Worm (Caenorhabditis elegans) whole organism, L3 larva: ENCODE results near the gene fbxc-27.
"Not testable (repeated sequence)": the region's sequence is repeated elsewhere in the genome, so short reads cannot be mapped to it uniquely, and the experiment has no call there.

Experiments
- ama-1 ChIP-seq: fragments of 150-350 bp; optimal IDR thresholded peaks from 2 replicates; lab custom pipeline; 2018
- ceh-82 ChIP-seq: fragments of 150-350 bp; optimal IDR thresholded peaks from 2 replicates; lab custom pipeline; 2014; ENCODE audit warnings: missing biosample characterization, missing genetic modification characterization
- elt-1 ChIP-seq: fragments of 150-350 bp; optimal IDR thresholded peaks from 2 replicates; lab custom pipeline; 2014; ENCODE audit warnings: missing biosample characterization, missing genetic modification characterization
- hmg-11 ChIP-seq: sonication (generic microtip); optimal IDR thresholded peaks from 2 replicates; lab custom pipeline; 2016; ENCODE audit warnings: missing genetic modification characterization, missing compliant biosample characterization
- lin-39 ChIP-seq: fragments of 150-350 bp; optimal IDR thresholded peaks from 2 replicates; lab custom pipeline; 2018; ENCODE audit warnings: missing biosample characterization, missing genetic modification reagents, missing genetic modification characterization
- nhr-25 ChIP-seq: sonication (generic microtip); optimal IDR thresholded peaks from 2 replicates; lab custom pipeline; 2017; ENCODE audit warnings: missing biosample characterization, missing genetic modification characterization
- nhr-28 ChIP-seq: fragments of 150-350 bp; optimal IDR thresholded peaks from 2 replicates; lab custom pipeline; 2014; ENCODE audit warnings: missing biosample characterization, missing genetic modification characterization
- skn-1 ChIP-seq: fragments of 150-350 bp; optimal IDR thresholded peaks from 2 replicates; lab custom pipeline; 2014; ENCODE audit warnings: missing biosample characterization, missing genetic modification characterization
- tbx-2 ChIP-seq: sonication (generic microtip); optimal IDR thresholded peaks from 2 replicates; lab custom pipeline; 2016; ENCODE audit warnings: mild to moderate bottlenecking, missing genetic modification characterization, missing compliant biosample characterization
- ztf-11 ChIP-seq: fragments of 150-350 bp; optimal IDR thresholded peaks from 2 replicates; lab custom pipeline; 2014; ENCODE audit warnings: missing biosample characterization, missing genetic modification characterization

DNA sequence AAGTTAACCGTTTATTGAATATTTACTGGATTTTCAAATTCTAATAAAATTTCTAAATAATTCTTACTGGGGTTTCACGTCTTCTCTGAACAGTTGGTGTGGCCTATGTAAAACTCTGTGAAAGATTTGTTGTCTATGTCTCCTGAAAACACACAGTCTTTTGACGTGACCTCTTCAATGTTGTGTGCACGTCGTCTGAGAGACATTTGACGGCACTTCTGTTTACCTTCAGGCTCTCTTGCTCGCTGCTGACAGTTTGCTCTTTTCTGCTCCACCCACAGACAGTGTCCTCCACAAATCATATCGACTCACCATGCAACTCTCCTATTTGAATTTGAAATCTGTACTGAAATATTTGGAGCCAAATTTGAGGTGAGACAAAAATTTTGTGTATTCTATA lies 21.3 kb downstream of the fbxc-27 start, which contains the start of gene fbxc-34:
- TF ChIP-seq ztf-11 (tag; lab: Kevin White, UChicago); ceh-82 (tag; lab: Kevin White, UChicago); ama-1 (lab: Kevin White, UChicago); nhr-28 (tag; lab: Kevin White, UChicago); hmg-11; nhr-25; elt-1 (tag; lab: Kevin White, UChicago); skn-1 (tag; lab: Kevin White, UChicago); tbx-2; lin-39: not testable (repeated sequence)
